Fruit fly (Drosophila melanogaster) Kc167 (cell line): Measurements from ENCODE around the gene CG11977.

ENCODE experiments used
- Myc ChIP-seq: fragments of >200 bp; optimal IDR thresholded peaks from 2 replicates; lab custom pipeline; 2017; ENCODE audit warnings: missing external identifiers
- Sin3A ChIP-seq: fragments of >200 bp; optimal IDR thresholded peaks from 2 replicates; lab custom pipeline; 2018; ENCODE audit warnings: missing external identifiers
- h ChIP-seq: fragments of >200 bp; optimal IDR thresholded peaks from 3 replicates; lab custom pipeline; 2018; ENCODE audit warnings: missing external identifiers
- insv ChIP-seq: fragments of >200 bp; optimal IDR thresholded peaks from 3 replicates; lab custom pipeline; 2018; ENCODE audit warnings: missing external identifiers
- psq ChIP-seq: fragments of >200 bp; optimal IDR thresholded peaks from 2 replicates; lab custom pipeline; 2017; ENCODE audit warnings: missing external identifiers
- ttk ChIP-seq: sonication (Bioruptor generic); optimal IDR thresholded peaks from 2 replicates; lab custom pipeline; 2017; ENCODE audit warnings: missing external identifiers

CG11977 gene

dm6 chr3R:8997397-8997796, at the start of gene CG11977:
CG11977 (plus strand) TSS chr3R:8997697.
- no peak for TF ChIP-seq Myc (lab: Kevin White, UChicago)
- no peak for TF ChIP-seq psq (lab: Kevin White, UChicago)
- no peak for TF ChIP-seq Sin3A (lab: Kevin White, UChicago)
- no peak for TF ChIP-seq insv (lab: Kevin White, UChicago)
- TF ChIP-seq h, result no peak
- TF ChIP-seq ttk (lab: Kevin White, UChicago), result no peak

dm6 chr3R:8947757-8948428, 49.6 kb upstream of the CG11977 start:
- no peak for TF ChIP-seq insv (lab: Kevin White, UChicago)
- TF ChIP-seq h, result no peak
- no peak for TF ChIP-seq ttk (lab: Kevin White, UChicago)
- no peak for TF ChIP-seq Sin3A (lab: Kevin White, UChicago)
- TF ChIP-seq Myc (lab: Kevin White, UChicago), result no peak
- no peak for TF ChIP-seq psq (lab: Kevin White, UChicago)

dm6 chr3R:8948855-8949254, 48.6 kb upstream of the CG11977 start:
- TF ChIP-seq psq (lab: Kevin White, UChicago) (no peak), ttk (lab: Kevin White, UChicago) (no peak), insv (lab: Kevin White, UChicago) (no peak), h (no peak), Sin3A (lab: Kevin White, UChicago) (no peak), Myc (lab: Kevin White, UChicago) (no peak)

- TF ChIP-seq psq (lab: Kevin White, UChicago) (no peak), Myc (lab: Kevin White, UChicago) (no peak), h (no peak), insv (lab: Kevin White, UChicago) (no peak), Sin3A (lab: Kevin White, UChicago) (no peak), ttk (lab: Kevin White, UChicago) (no peak)
Observed at dm6 chr3R:8949334-8950066, 48.0 kb upstream of the CG11977 start.

dm6 chr3R:8954515-8955358, 42.8 kb upstream of the CG11977 start:
- TF ChIP-seq Myc (lab: Kevin White, UChicago) (no peak), insv (lab: Kevin White, UChicago) (no peak), psq (lab: Kevin White, UChicago) (no peak), ttk (lab: Kevin White, UChicago) (no peak), Sin3A (lab: Kevin White, UChicago) (no peak), h (no peak)

dm6 chr3R:8955359-8955820, 42.1 kb upstream of the CG11977 start:
- TF ChIP-seq ttk (lab: Kevin White, UChicago), result no peak
- TF ChIP-seq psq (lab: Kevin White, UChicago), result no peak
- TF ChIP-seq insv (lab: Kevin White, UChicago), result no peak
- no peak for TF ChIP-seq Myc (lab: Kevin White, UChicago)
- no peak for TF ChIP-seq h
- no peak for TF ChIP-seq Sin3A (lab: Kevin White, UChicago)

dm6 chr3R:8956333-8956732, 41.2 kb upstream of the CG11977 start:
- TF ChIP-seq psq (lab: Kevin White, UChicago), result no peak
- no peak for TF ChIP-seq Sin3A (lab: Kevin White, UChicago)
- no peak for TF ChIP-seq ttk (lab: Kevin White, UChicago)
- TF ChIP-seq h, result no peak
- TF ChIP-seq insv (lab: Kevin White, UChicago), result no peak
- no peak for TF ChIP-seq Myc (lab: Kevin White, UChicago)

- no peak for TF ChIP-seq Sin3A (lab: Kevin White, UChicago)
- no peak for TF ChIP-seq ttk (lab: Kevin White, UChicago)
- no peak for TF ChIP-seq insv (lab: Kevin White, UChicago)
- TF ChIP-seq psq (lab: Kevin White, UChicago), result no peak
- no peak for TF ChIP-seq h
- TF ChIP-seq Myc (lab: Kevin White, UChicago), result no peak
Observed at dm6 chr3R:8957739-8958138, 39.8 kb upstream of the CG11977 start.

- TF ChIP-seq Myc (lab: Kevin White, UChicago) (no peak), psq (lab: Kevin White, UChicago) (no peak), ttk (lab: Kevin White, UChicago) (no peak), h (no peak)
Observed at dm6 chr3R:8958300-8958699, 39.2 kb upstream of the CG11977 start.

dm6 chr3R:8959153-8959552, 38.3 kb upstream of the CG11977 start:
- TF ChIP-seq h (no peak), psq (lab: Kevin White, UChicago) (no peak), ttk (lab: Kevin White, UChicago) (no peak), Sin3A (lab: Kevin White, UChicago) (no peak), insv (lab: Kevin White, UChicago) (no peak), Myc (lab: Kevin White, UChicago) (no peak)

- TF ChIP-seq insv (lab: Kevin White, UChicago) (no peak), ttk (lab: Kevin White, UChicago) (no peak), psq (lab: Kevin White, UChicago) (no peak), Sin3A (lab: Kevin White, UChicago) (no peak), Myc (lab: Kevin White, UChicago) (no peak), h (no peak)
Observed at dm6 chr3R:8960329-8960728, 37.2 kb upstream of the CG11977 start.
